Fruit fly (Drosophila melanogaster) whole organism, embryonic: ENCODE data around the gene Inx7.

Experiments used
- ATbp ChIP-seq: fragments of 200-800 bp; sonication (Bioruptor generic); optimal IDR thresholded peaks from 2 replicates; lab custom pipeline; 2017; ENCODE audit warnings: missing biosample characterization, mild to moderate bottlenecking, missing genetic modification characterization, missing genetic modification reagents
- Abd-B ChIP-seq: fragments of 200-800 bp; sonication (Bioruptor generic); optimal IDR thresholded peaks from 2 replicates; lab custom pipeline; 2018; ENCODE audit warnings: missing biosample characterization, mild to moderate bottlenecking, missing genetic modification characterization, moderate library complexity
- Ada2b ChIP-seq: fragments of 200-800 bp; sonication (Bioruptor generic); IDR thresholded peaks from 2 replicates; pipeline ENCODE4 v1.3.6; 2022; ENCODE audit warnings: missing biosample characterization, missing genetic modification characterization
- CG10147 ChIP-seq: fragments of 200-800 bp; sonication (Bioruptor generic); optimal IDR thresholded peaks from 2 replicates; lab custom pipeline; 2019; ENCODE audit warnings: missing biosample characterization, mild to moderate bottlenecking, missing genetic modification characterization, moderate library complexity
- CG10979 ChIP-seq: fragments of 200-800 bp; sonication (Bioruptor generic); optimal IDR thresholded peaks from 2 replicates; lab custom pipeline; 2018; ENCODE audit warnings: missing biosample characterization, mild to moderate bottlenecking, missing genetic modification characterization, moderate library complexity
- CG11695 ChIP-seq: fragments of 200-800 bp; sonication (Bioruptor generic); IDR thresholded peaks from 3 replicates; pipeline ENCODE4 v1.3.6; 2022; ENCODE audit warnings: missing biosample characterization, missing genetic modification characterization
- CG13775 ChIP-seq: fragments of 200-800 bp; sonication (Bioruptor generic); optimal IDR thresholded peaks from 3 replicates; lab custom pipeline; 2017; ENCODE audit warnings: missing biosample characterization, mild to moderate bottlenecking, missing genetic modification characterization
- CG14710 ChIP-seq: fragments of 200-800 bp; sonication (Bioruptor generic); optimal IDR thresholded peaks from 3 replicates; lab custom pipeline; 2019; ENCODE audit warnings: missing biosample characterization, mild to moderate bottlenecking, missing genetic modification characterization, moderate library complexity
- CG16815 ChIP-seq: fragments of 200-800 bp; sonication (Bioruptor generic); optimal IDR thresholded peaks from 3 replicates; lab custom pipeline; 2017; ENCODE audit warnings: missing biosample characterization, mild to moderate bottlenecking, missing genetic modification characterization
- CG17385 ChIP-seq: fragments of 200-800 bp; sonication (Bioruptor generic); optimal IDR thresholded peaks from 3 replicates; lab custom pipeline; 2018; ENCODE audit warnings: missing biosample characterization, mild to moderate bottlenecking, missing genetic modification characterization
- CG18262 ChIP-seq: fragments of 200-800 bp; optimal IDR thresholded peaks from 3 replicates; lab custom pipeline; 2019; ENCODE audit warnings: missing biosample characterization, mild to moderate bottlenecking, missing genetic modification characterization, moderate library complexity
- CG18476 ChIP-seq: fragments of 200-800 bp; sonication (Bioruptor generic); optimal IDR thresholded peaks from 2 replicates; lab custom pipeline; 2016; ENCODE audit warnings: missing biosample characterization, mild to moderate bottlenecking, missing genetic modification characterization
- CG18619 ChIP-seq: fragments of 200-800 bp; sonication (Bioruptor generic); optimal IDR thresholded peaks from 3 replicates; lab custom pipeline; 2017; ENCODE audit warnings: missing biosample characterization, mild to moderate bottlenecking, missing genetic modification characterization
- CG2116 ChIP-seq: fragments of 200-800 bp; sonication (Bioruptor generic); optimal IDR thresholded peaks from 3 replicates; lab custom pipeline; 2018; ENCODE audit warnings: missing biosample characterization, mild to moderate bottlenecking, missing genetic modification characterization
- CG2129 ChIP-seq: fragments of 200-800 bp; sonication (Bioruptor generic); IDR thresholded peaks from 2 replicates; pipeline ENCODE4 v1.3.6; 2022; ENCODE audit warnings: missing biosample characterization, missing genetic modification characterization; ENCODE audit not compliant: partially characterized antibody
- CG42726 ChIP-seq: fragments of 200-800 bp; sonication (Bioruptor generic); IDR thresholded peaks from 2 replicates; pipeline ENCODE4 v1.3.6; 2022; ENCODE audit warnings: missing biosample characterization, missing genetic modification characterization; ENCODE audit not compliant: partially characterized antibody
- CG4328 ChIP-seq: fragments of 200-800 bp; sonication (Bioruptor generic); optimal IDR thresholded peaks from 3 replicates; lab custom pipeline; 2017; ENCODE audit warnings: missing biosample characterization, missing genetic modification reagents, missing genetic modification characterization
- CG6272 ChIP-seq: fragments of 200-800 bp; sonication (Bioruptor generic); IDR thresholded peaks from 2 replicates; pipeline ENCODE4 v1.3.6; 2022; ENCODE audit warnings: missing biosample characterization, missing genetic modification characterization
- CG6689 ChIP-seq: fragments of 200-800 bp; sonication (Bioruptor generic); IDR thresholded peaks from 2 replicates; pipeline ENCODE4 v1.3.6; 2022; ENCODE audit warnings: missing biosample characterization, missing genetic modification characterization
- CTCF ChIP-seq: fragments of 200-800 bp; sonication (Bioruptor generic); optimal IDR thresholded peaks from 2 replicates; lab custom pipeline; 2017; ENCODE audit warnings: missing biosample characterization, mild to moderate bottlenecking, missing genetic modification characterization, moderate library complexity
- CrebB ChIP-seq: fragments of 200-800 bp; sonication (Bioruptor generic); optimal IDR thresholded peaks from 3 replicates; lab custom pipeline; 2018; ENCODE audit warnings: missing biosample characterization, mild to moderate bottlenecking, missing genetic modification characterization
- Drgx ChIP-seq: fragments of 200-800 bp; sonication (Bioruptor generic); IDR thresholded peaks from 2 replicates; pipeline ENCODE4 v1.3.6; 2022; ENCODE audit warnings: missing biosample characterization, missing genetic modification characterization
- Fer1 ChIP-seq: fragments of 200-800 bp; sonication (Bioruptor generic); optimal IDR thresholded peaks from 2 replicates; lab custom pipeline; 2017; ENCODE audit warnings: missing biosample characterization, mild to moderate bottlenecking, missing genetic modification characterization
- Hey ChIP-seq: fragments of 200-800 bp; sonication (Bioruptor generic); optimal IDR thresholded peaks from 3 replicates; lab custom pipeline; 2018; ENCODE audit warnings: missing biosample characterization, mild to moderate bottlenecking, missing genetic modification characterization
- Hr3 ChIP-seq: fragments of 200-800 bp; sonication (Bioruptor generic); optimal IDR thresholded peaks from 3 replicates; lab custom pipeline; 2016; ENCODE audit warnings: missing biosample characterization, missing genetic modification characterization
- Kr ChIP-seq: fragments of 200-800 bp; sonication (Bioruptor generic); optimal IDR thresholded peaks from 2 replicates; lab custom pipeline; 2017; ENCODE audit warnings: missing biosample characterization, mild to moderate bottlenecking, missing genetic modification characterization
- MTF-1 ChIP-seq: fragments of 200-800 bp; sonication (Bioruptor generic); optimal IDR thresholded peaks from 2 replicates; lab custom pipeline; 2018; ENCODE audit warnings: missing biosample characterization, mild to moderate bottlenecking, missing genetic modification characterization, borderline replicate concordance
- Poxn ChIP-seq: fragments of 200-800 bp; sonication (Bioruptor generic); IDR thresholded peaks from 2 replicates; pipeline ENCODE4 v1.3.6; 2022; ENCODE audit warnings: missing biosample characterization, missing genetic modification characterization
- Ptx1 ChIP-seq: fragments of 200-800 bp; sonication (Bioruptor generic); IDR thresholded peaks from 2 replicates; pipeline ENCODE4 v1.3.6; 2022; ENCODE audit warnings: missing biosample characterization, missing genetic modification characterization
- Sox100B ChIP-seq: fragments of 200-800 bp; sonication (Bioruptor generic); optimal IDR thresholded peaks from 3 replicates; lab custom pipeline; 2018; ENCODE audit warnings: missing biosample characterization, mild to moderate bottlenecking, missing genetic modification characterization
- TFAM ChIP-seq: fragments of 200-800 bp; sonication (Bioruptor generic); optimal IDR thresholded peaks from 2 replicates; lab custom pipeline; 2017; ENCODE audit warnings: missing biosample characterization, missing genetic modification characterization, inconsistent platforms
- amos ChIP-seq: fragments of 200-800 bp; sonication (Bioruptor generic); IDR thresholded peaks from 2 replicates; pipeline ENCODE4 v1.3.6; 2022; ENCODE audit warnings: missing biosample characterization, missing genetic modification characterization; ENCODE audit not compliant: partially characterized antibody
- caup ChIP-seq: fragments of 200-800 bp; sonication (Bioruptor generic); optimal IDR thresholded peaks from 3 replicates; lab custom pipeline; 2017; ENCODE audit warnings: missing biosample characterization, mild to moderate bottlenecking, missing genetic modification characterization, moderate library complexity; ENCODE audit not compliant: severe bottlenecking
- cg ChIP-seq: fragments of 200-800 bp; sonication (Bioruptor generic); optimal IDR thresholded peaks from 3 replicates; lab custom pipeline; 2019; ENCODE audit warnings: missing biosample characterization, mild to moderate bottlenecking, missing genetic modification characterization, moderate library complexity
- chif ChIP-seq, 2 experiments: fragments of 200-800 bp; sonication (Bioruptor generic); optimal IDR thresholded peaks; 3 replicates each; lab custom pipeline; 2016; ENCODE audit warnings: missing biosample characterization in 2 of 2, missing genetic modification characterization in 2 of 2
- chinmo ChIP-seq: fragments of 200-800 bp; sonication (Bioruptor generic); IDR thresholded peaks from 4 replicates; pipeline ENCODE4 v1.3.6; 2022; ENCODE audit warnings: missing biosample characterization, missing genetic modification characterization; ENCODE audit not compliant: partially characterized antibody
- crc ChIP-seq: fragments of 200-800 bp; sonication (Bioruptor generic); optimal IDR thresholded peaks from 2 replicates; lab custom pipeline; 2016; ENCODE audit warnings: missing biosample characterization, missing genetic modification characterization
- danr ChIP-seq: fragments of 200-800 bp; sonication (Bioruptor generic); IDR thresholded peaks from 2 replicates; pipeline ENCODE4 v1.3.6; 2022; ENCODE audit warnings: missing biosample characterization, missing genetic modification characterization
- dati ChIP-seq: fragments of 200-800 bp; sonication (Bioruptor generic); IDR thresholded peaks from 2 replicates; pipeline ENCODE4 v1.3.6; 2022; ENCODE audit warnings: missing biosample characterization, missing genetic modification characterization
- dmrt11E ChIP-seq: fragments of 200-800 bp; sonication (Bioruptor generic); optimal IDR thresholded peaks from 3 replicates; lab custom pipeline; 2018; ENCODE audit warnings: missing biosample characterization, mild to moderate bottlenecking, missing genetic modification characterization, moderate library complexity
- ftz-f1 ChIP-seq: fragments of 200-800 bp; sonication (Bioruptor generic); optimal IDR thresholded peaks from 2 replicates; lab custom pipeline; 2016; ENCODE audit warnings: missing biosample characterization, missing genetic modification characterization
- gsb-n ChIP-seq: fragments of 200-800 bp; sonication (Bioruptor generic); optimal IDR thresholded peaks from 3 replicates; lab custom pipeline; 2018; ENCODE audit warnings: missing biosample characterization, mild to moderate bottlenecking, missing genetic modification characterization
- h ChIP-seq: fragments of >200 bp; optimal IDR thresholded peaks from 2 replicates; lab custom pipeline; 2017
- pnt ChIP-seq: fragments of 200-800 bp; sonication (Bioruptor generic); optimal IDR thresholded peaks from 3 replicates; lab custom pipeline; 2016; ENCODE audit warnings: missing biosample characterization, missing genetic modification characterization
- pzg ChIP-seq: fragments of 200-800 bp; sonication (Bioruptor generic); optimal IDR thresholded peaks from 3 replicates; lab custom pipeline; 2018; ENCODE audit warnings: missing biosample characterization, mild to moderate bottlenecking, missing genetic modification characterization, moderate library complexity
- scrt ChIP-seq: fragments of 200-800 bp; sonication (Bioruptor generic); optimal IDR thresholded peaks from 2 replicates; lab custom pipeline; 2018; ENCODE audit warnings: missing biosample characterization, mild to moderate bottlenecking, missing genetic modification characterization, moderate library complexity
- sqz ChIP-seq: fragments of 200-800 bp; sonication (Bioruptor generic); optimal IDR thresholded peaks from 3 replicates; lab custom pipeline; 2018; ENCODE audit warnings: missing biosample characterization, mild to moderate bottlenecking, missing genetic modification characterization
- tna ChIP-seq: fragments of 200-800 bp; sonication (Bioruptor generic); IDR thresholded peaks from 2 replicates; pipeline ENCODE4 v1.3.6; 2022; ENCODE audit warnings: missing biosample characterization, missing genetic modification characterization; ENCODE audit not compliant: partially characterized antibody
- zf30C ChIP-seq: fragments of 200-800 bp; sonication (Bioruptor generic); optimal IDR thresholded peaks from 3 replicates; lab custom pipeline; 2018; ENCODE audit warnings: missing biosample characterization, mild to moderate bottlenecking, missing genetic modification characterization

Inx7 gene

dm6 chrX:6985182-6985851 is 8.1 kb downstream of the Inx7 start (continued):
- TF ChIP-seq CG4328 (GFP tag; lab: Kevin White, UChicago) (no peak), scrt (GFP tag; lab: Kevin White, UChicago) (peak; percentile 89), pnt (GFP tag; lab: Kevin White, UChicago) (peak; percentile 80), cg (peak; percentile 50), Abd-B (GFP tag; lab: Kevin White, UChicago) (peak; percentile 62), gsb-n (peak; percentile 90), CG10147 (GFP tag; lab: Kevin White, UChicago) (peak; percentile 47), dati (GFP tag; lab: Robert Waterston, UW) (no peak), CG14710 (peak; percentile 83), zf30C (GFP tag; lab: Kevin White, UChicago) (no peak), chinmo (GFP tag; lab: Robert Waterston, UW) (0 out of 4 replicates have a peak, but pooled peaks have one; percentile 58), CG13775 (peak; percentile 71), Hr3 (GFP tag; lab: Kevin White, UChicago) (peak; percentile 79), CrebB (tag; lab: Kevin White, UChicago) (peak; percentile 53), Hey (tag; lab: Kevin White, UChicago) (no peak), pzg (GFP tag; lab: Kevin White, UChicago) (peak; percentile 1), CG42726 (GFP tag; lab: Robert Waterston, UW) (no peak), CG11695 (GFP tag; lab: Robert Waterston, UW) (peak; percentile 48; the same call in 1 of the 3 replicates), caup (no peak), Drgx (GFP tag; lab: Robert Waterston, UW) (peak; percentile 72), h (lab: Kevin White, UChicago) (no peak), MTF-1 (GFP tag; lab: Kevin White, UChicago) (peak; percentile 24), Kr (GFP tag; lab: Kevin White, UChicago) (no peak), ATbp (GFP tag; lab: Kevin White, UChicago) (peak; percentile 75), CTCF (GFP tag; lab: Kevin White, UChicago) (no peak), CG18262 (peak; percentile 92), dmrt11E (peak; percentile 93), crc (peak; percentile 56), Sox100B (GFP tag; lab: Kevin White, UChicago) (peak; percentile 71), CG16815 (GFP tag; lab: Kevin White, UChicago) (peak; percentile 81), Ada2b (GFP tag; lab: Robert Waterston, UW) (peak; percentile 41), CG2129 (GFP tag; lab: Robert Waterston, UW) (no peak), danr (GFP tag; lab: Robert Waterston, UW) (peak; percentile 33; the same call in 1 of the 2 replicates), CG18476 (peak; percentile 60), tna (GFP tag; lab: Robert Waterston, UW) (peak; percentile 49; the same call in 1 of the 2 replicates), CG2116 (GFP tag; lab: Kevin White, UChicago) (peak; percentile 22), CG6272 (peak; percentile 39; the same call in 1 of the 2 replicates), TFAM (peak; percentile 41), Poxn (no peak), ftz-f1 (GFP tag; lab: Kevin White, UChicago) (no peak), chif (GFP tag; optimal IDR thresholded peaks at IDR 0.05; lab: Kevin White, UChicago) (peak; percentile 81 to 90), CG18619 (GFP tag; lab: Kevin White, UChicago) (peak; percentile 50), CG6689 (GFP tag; lab: Robert Waterston, UW) (peak; percentile 77), Ptx1 (peak; percentile 73), Fer1 (peak; percentile 9), sqz (GFP tag; lab: Kevin White, UChicago) (peak; percentile 73), amos (GFP tag; lab: Robert Waterston, UW) (peak; percentile 53; the same call in 1 of the 2 replicates), CG10979 (tag; lab: Kevin White, UChicago) (peak; percentile 91), CG17385 (GFP tag; lab: Kevin White, UChicago) (peak; percentile 74)
